Fruit fly (Drosophila melanogaster): ENCODE measurements around the gene CG15764.

DNA sequence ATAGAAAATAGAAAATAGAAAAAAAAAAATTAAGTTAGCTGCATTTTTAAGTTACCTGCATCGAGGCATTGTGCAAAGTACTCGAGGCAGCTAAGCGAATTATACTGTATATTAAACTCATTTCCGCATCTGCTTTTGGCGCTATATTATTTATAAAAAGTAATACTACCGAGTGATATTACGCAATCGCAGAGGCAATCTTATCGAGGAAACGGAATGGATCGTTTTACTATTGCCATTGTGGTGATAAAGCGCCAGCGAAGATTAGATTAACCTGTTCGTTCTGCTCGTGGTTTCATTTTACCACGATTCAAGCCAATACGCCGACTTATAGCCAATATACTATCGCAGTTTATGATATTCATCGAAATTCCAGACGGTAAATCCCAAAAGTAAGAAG is 15.4 kb downstream of the CG15764 start:
- TF ChIP-seq CG9705 (GFP tag; optimal IDR thresholded peaks at IDR 0.05) (no peak), brk (GFP tag; optimal IDR thresholded peaks at IDR 0.05) (no peak), sv (GFP tag; optimal IDR thresholded peaks at IDR 0.05) (no peak), GATAd (GFP tag; optimal IDR thresholded peaks at IDR 0.05) (no peak), Hr78 (GFP tag; optimal IDR thresholded peaks at IDR 0.05) (no peak), Jra (GFP tag; optimal IDR thresholded peaks at IDR 0.05) (no peak), dsf (GFP tag; optimal IDR thresholded peaks at IDR 0.05; ENCODE audit: borderline replicate concordance) (no peak), pan (optimal IDR thresholded peaks at IDR 0.05) (no peak), dl (GFP tag; optimal IDR thresholded peaks at IDR 0.05; ENCODE audit: insufficient read depth in 1 of 2, partially characterized antibody in 2 of 2) (no peak), lola (GFP tag; optimal IDR thresholded peaks at IDR 0.05) (no peak), rgr (GFP tag; optimal IDR thresholded peaks at IDR 0.05) (no peak), sage (GFP tag; optimal IDR thresholded peaks at IDR 0.05) (no peak), br (GFP tag; optimal IDR thresholded peaks at IDR 0.05) (no peak)
